Fruit fly (Drosophila melanogaster) whole organism, pupa: ENCODE results near the gene CG15533.

Experiments
- CG10348 ChIP-seq: fragments of 200-800 bp; sonication (Bioruptor generic); IDR thresholded peaks from 2 replicates; pipeline ENCODE4 v1.3.6; 2022; ENCODE audit warnings: missing biosample characterization, missing genetic modification characterization
- CG12605 ChIP-seq: fragments of 200-800 bp; sonication (Bioruptor generic); IDR thresholded peaks from 2 replicates; pipeline ENCODE4 v1.3.6; 2022; ENCODE audit warnings: missing biosample characterization, missing genetic modification characterization
- CG13204 ChIP-seq: fragments of 200-800 bp; sonication (Bioruptor generic); optimal IDR thresholded peaks from 2 replicates; lab custom pipeline; 2018; ENCODE audit warnings: missing biosample characterization, mild to moderate bottlenecking, missing genetic modification characterization, moderate library complexity
- CG14655 ChIP-seq: fragments of 200-800 bp; sonication (Bioruptor generic); optimal IDR thresholded peaks from 3 replicates; lab custom pipeline; 2017; ENCODE audit warnings: mild to moderate bottlenecking, missing biosample characterization, missing genetic modification reagents, missing genetic modification characterization
- CG15710 ChIP-seq: fragments of 200-800 bp; sonication (Bioruptor generic); optimal IDR thresholded peaks from 2 replicates; lab custom pipeline; 2018; ENCODE audit warnings: missing biosample characterization, mild to moderate bottlenecking, missing genetic modification characterization, moderate library complexity
- CG32121 ChIP-seq: fragments of 200-800 bp; sonication (Bioruptor generic); IDR thresholded peaks from 2 replicates; pipeline ENCODE4 v1.3.6; 2022; ENCODE audit warnings: missing biosample characterization, missing genetic modification characterization
- CG34367 ChIP-seq: fragments of 200-800 bp; sonication (Bioruptor generic); optimal IDR thresholded peaks from 2 replicates; lab custom pipeline; 2018; ENCODE audit warnings: missing biosample characterization, mild to moderate bottlenecking, missing genetic modification characterization
- CG4496 ChIP-seq: fragments of 200-800 bp; sonication (Bioruptor generic); IDR thresholded peaks from 3 replicates; pipeline ENCODE4 v1.3.6; 2022; ENCODE audit warnings: missing biosample characterization, missing genetic modification characterization
- CG8159 ChIP-seq: fragments of 200-800 bp; sonication (Bioruptor generic); optimal IDR thresholded peaks from 3 replicates; lab custom pipeline; 2018; ENCODE audit warnings: missing biosample characterization, mild to moderate bottlenecking, missing genetic modification characterization, moderate library complexity
- CG8301 ChIP-seq: fragments of 200-800 bp; sonication (Bioruptor generic); optimal IDR thresholded peaks from 2 replicates; lab custom pipeline; 2018; ENCODE audit warnings: missing biosample characterization, mild to moderate bottlenecking, missing genetic modification characterization
- CG9948 ChIP-seq: fragments of 200-800 bp; sonication (Bioruptor generic); optimal IDR thresholded peaks from 2 replicates; lab custom pipeline; 2018; ENCODE audit warnings: missing biosample characterization, mild to moderate bottlenecking, missing genetic modification characterization, moderate library complexity
- D1 ChIP-seq: fragments of 200-800 bp; sonication (Bioruptor generic); optimal IDR thresholded peaks from 2 replicates; lab custom pipeline; 2018; ENCODE audit warnings: missing biosample characterization, mild to moderate bottlenecking, missing genetic modification characterization, moderate library complexity
- EcR ChIP-seq: fragments of 200-800 bp; sonication (Bioruptor generic); optimal IDR thresholded peaks from 3 replicates; lab custom pipeline; 2019; ENCODE audit warnings: missing biosample characterization, missing genetic modification characterization, mild to moderate bottlenecking, moderate library complexity, missing genetic modification reagents
- Ets98B ChIP-seq: fragments of 200-800 bp; sonication (Bioruptor generic); IDR thresholded peaks from 2 replicates; pipeline ENCODE4 v1.3.6; 2022; ENCODE audit warnings: missing biosample characterization, missing genetic modification characterization
- Pif1A ChIP-seq: fragments of 200-800 bp; sonication (Bioruptor generic); optimal IDR thresholded peaks from 3 replicates; lab custom pipeline; 2016; ENCODE audit warnings: missing biosample characterization, missing genetic modification characterization
- Pif1B ChIP-seq: fragments of 200-800 bp; sonication (Bioruptor generic); optimal IDR thresholded peaks from 3 replicates; lab custom pipeline; 2016; ENCODE audit warnings: missing biosample characterization, missing genetic modification characterization
- Snoo ChIP-seq: fragments of 200-800 bp; sonication (Bioruptor generic); optimal IDR thresholded peaks from 3 replicates; lab custom pipeline; 2017; ENCODE audit warnings: missing biosample characterization, mild to moderate bottlenecking, missing genetic modification characterization, inconsistent platforms
- fd96Ca ChIP-seq: fragments of 200-800 bp; sonication (Bioruptor generic); IDR thresholded peaks from 3 replicates; pipeline ENCODE4 v1.3.6; 2022; ENCODE audit warnings: missing biosample characterization, missing genetic modification characterization
- gl ChIP-seq: fragments of 200-800 bp; sonication (Bioruptor generic); optimal IDR thresholded peaks from 2 replicates; lab custom pipeline; 2018; ENCODE audit warnings: missing biosample characterization, mild to moderate bottlenecking, missing genetic modification characterization
- rn ChIP-seq: fragments of 200-800 bp; sonication (Bioruptor generic); IDR thresholded peaks from 2 replicates; pipeline ENCODE4 v1.3.6; 2022; ENCODE audit warnings: missing biosample characterization, missing genetic modification characterization

CG15533 gene

dm6 chr3R:30464244-30464643 lies 35.6 kb downstream of the CG15533 start:
- TF ChIP-seq D1 (tag; lab: Kevin White, UChicago) = no peak
- no peak for TF ChIP-seq gl (tag; lab: Kevin White, UChicago)
- no peak for TF ChIP-seq rn
- no peak for TF ChIP-seq CG4496
- no peak for TF ChIP-seq Ets98B (GFP tag; lab: Robert Waterston, UW)
- TF ChIP-seq CG10348 = no peak
- no peak for TF ChIP-seq CG15710 (tag; lab: Kevin White, UChicago)
- no peak for TF ChIP-seq CG8159 (tag; lab: Kevin White, UChicago)
- TF ChIP-seq EcR = no peak
- no peak for TF ChIP-seq Pif1B (GFP tag; lab: Kevin White, UChicago)
- no peak for TF ChIP-seq CG13204 (GFP tag; lab: Kevin White, UChicago)
- no peak for TF ChIP-seq CG12605 (GFP tag; lab: Robert Waterston, UW)
- TF ChIP-seq CG14655 (GFP tag; lab: Kevin White, UChicago) = no peak
- no peak for TF ChIP-seq CG32121
- TF ChIP-seq CG9948 (tag; lab: Kevin White, UChicago) = no peak

- no peak for TF ChIP-seq CG10348
- peak; percentile 1 for TF ChIP-seq gl (tag; lab: Kevin White, UChicago)
- peak; percentile 53; the same call in 1 of the 2 replicates for TF ChIP-seq CG12605 (GFP tag; lab: Robert Waterston, UW)
- TF ChIP-seq Pif1A = no peak
- no peak for TF ChIP-seq CG8301
- TF ChIP-seq Snoo (tag; lab: Kevin White, UChicago) = no peak
- TF ChIP-seq Pif1B (GFP tag; lab: Kevin White, UChicago) = no peak
- TF ChIP-seq CG4496 = no peak
- TF ChIP-seq EcR = peak; percentile 72
- no peak for TF ChIP-seq CG34367 (tag; lab: Kevin White, UChicago)
- no peak for TF ChIP-seq CG9948 (tag; lab: Kevin White, UChicago)
- no peak for TF ChIP-seq CG14655 (GFP tag; lab: Kevin White, UChicago)
- no peak for TF ChIP-seq fd96Ca (GFP tag; lab: Robert Waterston, UW)
Observed at dm6 chr3R:30465775-30466494, 37.3 kb downstream of the CG15533 start, which contains the start of gene PH4alphaEFB. TSS of gene PH4alphaEFB (plus strand) at chr3R:30466050.

dm6 chr3R:30466515-30466914 lies 37.9 kb downstream of the CG15533 start:
- TF ChIP-seq fd96Ca (GFP tag; lab: Robert Waterston, UW) = peak; percentile 38; the same call in 1 of the 3 replicates
- TF ChIP-seq CG4496 = peak; percentile 14; the same call in 1 of the 3 replicates
- no peak for TF ChIP-seq D1 (tag; lab: Kevin White, UChicago)

- TF ChIP-seq CG13204 (GFP tag; lab: Kevin White, UChicago) = no peak
- TF ChIP-seq CG32121 = no peak
- TF ChIP-seq CG4496 = no peak
- no peak for TF ChIP-seq CG8159 (tag; lab: Kevin White, UChicago)
- TF ChIP-seq rn = no peak
- no peak for TF ChIP-seq CG14655 (GFP tag; lab: Kevin White, UChicago)
- TF ChIP-seq Snoo (tag; lab: Kevin White, UChicago) = no peak
- no peak for TF ChIP-seq CG9948 (tag; lab: Kevin White, UChicago)
- no peak for TF ChIP-seq CG8301
- no peak for TF ChIP-seq D1 (tag; lab: Kevin White, UChicago)
- TF ChIP-seq CG15710 (tag; lab: Kevin White, UChicago) = no peak
- TF ChIP-seq Pif1A = no peak
Observed at dm6 chr3R:30467062-30467461, 38.4 kb downstream of the CG15533 start.

- no peak for TF ChIP-seq CG10348
- TF ChIP-seq Pif1B (GFP tag; lab: Kevin White, UChicago) = no peak
- no peak for TF ChIP-seq D1 (tag; lab: Kevin White, UChicago)
- no peak for TF ChIP-seq EcR
- TF ChIP-seq CG32121 = no peak
- no peak for TF ChIP-seq fd96Ca (GFP tag; lab: Robert Waterston, UW)
- no peak for TF ChIP-seq Snoo (tag; lab: Kevin White, UChicago)
- TF ChIP-seq Ets98B (GFP tag; lab: Robert Waterston, UW) = no peak
- TF ChIP-seq CG4496 = no peak
- TF ChIP-seq CG8301 = no peak
- TF ChIP-seq gl (tag; lab: Kevin White, UChicago) = no peak
- TF ChIP-seq CG15710 (tag; lab: Kevin White, UChicago) = no peak
- no peak for TF ChIP-seq CG14655 (GFP tag; lab: Kevin White, UChicago)
- no peak for TF ChIP-seq CG34367 (tag; lab: Kevin White, UChicago)
- TF ChIP-seq rn = no peak
- TF ChIP-seq CG12605 (GFP tag; lab: Robert Waterston, UW) = no peak
Observed at dm6 chr3R:30470690-30471089, 42.1 kb downstream of the CG15533 start.

- TF ChIP-seq Ets98B (GFP tag; lab: Robert Waterston, UW) = no peak
- TF ChIP-seq rn = no peak
- TF ChIP-seq CG13204 (GFP tag; lab: Kevin White, UChicago) = no peak
- no peak for TF ChIP-seq gl (tag; lab: Kevin White, UChicago)
- TF ChIP-seq CG34367 (tag; lab: Kevin White, UChicago) = no peak
- TF ChIP-seq Pif1B (GFP tag; lab: Kevin White, UChicago) = no peak
- TF ChIP-seq CG4496 = no peak
- no peak for TF ChIP-seq D1 (tag; lab: Kevin White, UChicago)
- TF ChIP-seq EcR = peak; percentile 59
Observed at dm6 chr3R:30472331-30472730, 43.7 kb downstream of the CG15533 start.
